Worm (Caenorhabditis elegans) whole organism, L1 larva: ENCODE measurements around the gene C07A9.13.
A peak's percentile ranks its signal among the peaks of the same experiment; 100 is the strongest.
"Not testable (repeated sequence)": the region's sequence is repeated elsewhere in the genome, so short reads cannot be mapped to it uniquely, and the experiment has no call there.

Experiments
- Y116A8C.19 ChIP-seq: sonication (generic microtip); optimal IDR thresholded peaks from 2 replicates; lab custom pipeline; 2016; ENCODE audit warnings: missing compliant biosample characterization, missing genetic modification characterization, borderline replicate concordance
- ama-1 ChIP-seq: fragments of 150-350 bp; optimal IDR thresholded peaks from 2 replicates; lab custom pipeline; 2014
- ceh-8 ChIP-seq: fragments of 200-800 bp; sonication (Bioruptor generic); optimal IDR thresholded peaks from 2 replicates; lab custom pipeline; 2018; ENCODE audit warnings: mild to moderate bottlenecking, missing genetic modification characterization, moderate library complexity, missing compliant biosample characterization
- ces-1 ChIP-seq: fragments of 150-350 bp; optimal IDR thresholded peaks from 2 replicates; lab custom pipeline; 2014; ENCODE audit warnings: missing biosample characterization, missing genetic modification reagents, missing genetic modification characterization
- dpl-1 ChIP-seq, 3 experiments: fragments of 150-350 bp in 2 of 3; sonication (generic microtip) in 1 of 3; optimal IDR thresholded peaks; 2 replicates each; lab custom pipeline; 2014 to 2017; ENCODE audit warnings: missing biosample characterization in 3 of 3, missing genetic modification characterization in 3 of 3, missing genetic modification reagents in 3 of 3
- dsc-1 ChIP-seq: sonication (generic microtip); optimal IDR thresholded peaks from 2 replicates; lab custom pipeline; 2016; ENCODE audit warnings: mild to moderate bottlenecking, missing genetic modification characterization, missing compliant biosample characterization
- efl-1 ChIP-seq, 4 experiments: fragments of 150-350 bp; optimal IDR thresholded peaks in 3 of 4; peaks in 1 of 4; 1 replicate in 1 of 4; 2 replicates in 3 of 4; lab custom pipeline; 2014; ENCODE audit warnings: missing biosample characterization in 2 of 4, missing genetic modification characterization in 2 of 4, missing genetic modification reagents in 2 of 4
- elt-2 ChIP-seq: sonication (generic microtip); optimal IDR thresholded peaks from 2 replicates; lab custom pipeline; 2016; ENCODE audit warnings: missing genetic modification characterization, mild to moderate bottlenecking, inconsistent platforms, missing compliant biosample characterization, missing genetic modification reagents
- fkh-8 ChIP-seq: sonication (generic microtip); optimal IDR thresholded peaks from 2 replicates; lab custom pipeline; 2016; ENCODE audit warnings: mild to moderate bottlenecking, missing genetic modification characterization, missing compliant biosample characterization
- fos-1 ChIP-seq: fragments of 150-350 bp; optimal IDR thresholded peaks from 2 replicates; lab custom pipeline; 2014; ENCODE audit warnings: missing biosample characterization, missing genetic modification characterization
- hlh-17 ChIP-seq: fragments of 200-800 bp; sonication (Bioruptor generic); optimal IDR thresholded peaks from 2 replicates; lab custom pipeline; 2018; ENCODE audit warnings: missing genetic modification characterization, mild to moderate bottlenecking, missing compliant biosample characterization, moderate library complexity, borderline replicate concordance
- hlh-4 ChIP-seq: sonication (generic microtip); optimal IDR thresholded peaks from 2 replicates; lab custom pipeline; 2016; ENCODE audit warnings: mild to moderate bottlenecking, missing genetic modification characterization, missing compliant biosample characterization
- lin-14 ChIP-seq: fragments of 200-800 bp; sonication (Bioruptor generic); optimal IDR thresholded peaks from 2 replicates; lab custom pipeline; 2018; ENCODE audit warnings: mild to moderate bottlenecking, missing genetic modification characterization, moderate library complexity, missing compliant biosample characterization
- lin-15B ChIP-seq: fragments of 150-350 bp; sonication (generic microtip); optimal IDR thresholded peaks from 3 replicates; lab custom pipeline; 2014; ENCODE audit warnings: missing biosample characterization, missing genetic modification characterization
- lin-35 ChIP-seq, 2 experiments: fragments of 150-350 bp; optimal IDR thresholded peaks; 2 replicates each; lab custom pipeline; 2014; ENCODE audit warnings: missing biosample characterization in 2 of 2, missing genetic modification characterization in 2 of 2, missing genetic modification reagents in 2 of 2
- lir-3 ChIP-seq: sonication (generic microtip); optimal IDR thresholded peaks from 2 replicates; lab custom pipeline; 2016; ENCODE audit warnings: mild to moderate bottlenecking, missing genetic modification characterization, moderate library complexity, missing compliant biosample characterization; ENCODE audit not compliant: poor library complexity
- lsy-2 ChIP-seq, 2 experiments: fragments of 150-350 bp; optimal IDR thresholded peaks; 2 replicates each; lab custom pipeline; 2014; ENCODE audit warnings: missing biosample characterization in 2 of 2, missing genetic modification characterization in 2 of 2
- mab-9 ChIP-seq: fragments of 200-800 bp; sonication (Bioruptor generic); IDR thresholded peaks from 2 replicates; pipeline ENCODE4 v1.3.6; 2022; ENCODE audit warnings: missing genetic modification reagents, missing genetic modification characterization, missing compliant biosample characterization
- mdl-1 ChIP-seq, 2 experiments: fragments of 150-350 bp; optimal IDR thresholded peaks; 2 replicates each; lab custom pipeline; 2014 to 2017; ENCODE audit warnings: missing biosample characterization in 2 of 2, missing genetic modification characterization in 2 of 2, inconsistent platforms in 1 of 2
- nhr-20 ChIP-seq: sonication (generic microtip); optimal IDR thresholded peaks from 2 replicates; lab custom pipeline; 2016; ENCODE audit warnings: mild to moderate bottlenecking, missing genetic modification characterization, missing compliant biosample characterization
- nhr-237 ChIP-seq: fragments of 150-350 bp; optimal IDR thresholded peaks from 2 replicates; lab custom pipeline; 2014; ENCODE audit warnings: missing biosample characterization, missing genetic modification characterization
- nhr-71 ChIP-seq: sonication (generic microtip); optimal IDR thresholded peaks from 2 replicates; lab custom pipeline; 2016; ENCODE audit warnings: mild to moderate bottlenecking, missing genetic modification characterization, moderate library complexity, missing compliant biosample characterization
- nhr-76 ChIP-seq: sonication (generic microtip); optimal IDR thresholded peaks from 2 replicates; lab custom pipeline; 2017; ENCODE audit warnings: missing biosample characterization, missing genetic modification characterization
- nhr-77 ChIP-seq: fragments of 150-350 bp; optimal IDR thresholded peaks from 2 replicates; lab custom pipeline; 2014; ENCODE audit warnings: missing biosample characterization, missing genetic modification characterization
- nhr-84 ChIP-seq: sonication (generic microtip); optimal IDR thresholded peaks from 2 replicates; lab custom pipeline; 2017; ENCODE audit warnings: missing biosample characterization, missing genetic modification characterization
- pqm-1 ChIP-seq: sonication (generic microtip); optimal IDR thresholded peaks from 3 replicates; lab custom pipeline; 2017; ENCODE audit warnings: missing biosample characterization, missing genetic modification characterization
- snpc-4 ChIP-seq: fragments of 150-350 bp; optimal IDR thresholded peaks from 2 replicates; lab custom pipeline; 2014; ENCODE audit warnings: missing biosample characterization, missing genetic modification characterization
- sox-4 ChIP-seq: sonication (generic microtip); optimal IDR thresholded peaks from 2 replicates; lab custom pipeline; 2016; ENCODE audit warnings: missing genetic modification characterization, missing compliant biosample characterization
- tlp-1 ChIP-seq: fragments of 150-350 bp; optimal IDR thresholded peaks from 2 replicates; lab custom pipeline; 2014; ENCODE audit warnings: missing biosample characterization, missing genetic modification characterization
- unc-130 ChIP-seq: fragments of 150-350 bp; optimal IDR thresholded peaks from 2 replicates; lab custom pipeline; 2017; ENCODE audit warnings: missing biosample characterization, missing genetic modification characterization, inconsistent platforms
- xbp-1 ChIP-seq: sonication (generic microtip); optimal IDR thresholded peaks from 2 replicates; lab custom pipeline; 2016; ENCODE audit warnings: missing genetic modification characterization, missing compliant biosample characterization
- zag-1 ChIP-seq: fragments of 150-350 bp; optimal IDR thresholded peaks from 2 replicates; lab custom pipeline; 2014; ENCODE audit warnings: missing biosample characterization, missing genetic modification characterization

The C07A9.13 gene

ce11 chrIII:9681206-9681605, at the start of gene C07A9.13:
Gene C07A9.13 (minus strand): TSS chrIII:9681306.
- not testable (repeated sequence) for TF ChIP-seq xbp-1 (tag; lab: Kevin White, UChicago); sox-4; nhr-237

- TF ChIP-seq nhr-237 (no peak), dsc-1 (tag; lab: Kevin White, UChicago) (peak; percentile 53), efl-1 (optimal IDR thresholded peaks at IDR 0.05; lab: Kevin White, UChicago) (no peak), efl-1 (GFP tag; optimal IDR thresholded peaks at IDR 0.05 in 1 of 2; lab: Kevin White, UChicago) (peak in 1 of 2 experiments; percentile 42)
Observed at ce11 chrIII:9730407-9730806, 49.3 kb upstream of the C07A9.13 start.

ce11 chrIII:9727439-9727838, 46.3 kb upstream of the C07A9.13 start, which contains the start of gene C07A9.12:
Gene C07A9.12 (minus strand): TSS chrIII:9727539.
- no peak for TF ChIP-seq zag-1 (tag; lab: Kevin White, UChicago)
- TF ChIP-seq dsc-1 (tag; lab: Kevin White, UChicago): peak; percentile 3

- TF ChIP-seq hlh-4 (no peak), lin-14 (GFP tag; lab: Kevin White, UChicago) (no peak), nhr-71 (no peak), ceh-8 (GFP tag; lab: Kevin White, UChicago) (no peak), hlh-17 (GFP tag; lab: Kevin White, UChicago) (no peak), fkh-8 (tag; lab: Kevin White, UChicago) (no peak), nhr-76 (tag; lab: Kevin White, UChicago) (no peak), lir-3 (tag; lab: Kevin White, UChicago) (no peak), mdl-1 (tag; optimal IDR thresholded peaks at IDR 0.05; lab: Kevin White, UChicago) (no peak), nhr-77 (tag; lab: Kevin White, UChicago) (no peak), Y116A8C.19 (tag; lab: Kevin White, UChicago) (no peak), ama-1 (lab: Kevin White, UChicago) (no peak), lin-15B (tag; lab: Kevin White, UChicago) (no peak), nhr-84 (tag; lab: Kevin White, UChicago) (no peak)
Observed at ce11 chrIII:9725114-9725513, 44.0 kb upstream of the C07A9.13 start, which contains the start of gene clec-162. Gene clec-162 (minus strand): TSS chrIII:9725214.

ce11 chrIII:9721991-9722390, 40.9 kb upstream of the C07A9.13 start:
- TF ChIP-seq nhr-71 (peak; percentile 8), tlp-1 (tag; lab: Kevin White, UChicago) (peak; percentile 59), nhr-20 (tag; lab: Kevin White, UChicago) (peak; percentile 5), lir-3 (tag; lab: Kevin White, UChicago) (no peak), fos-1 (tag; lab: Kevin White, UChicago) (no peak), pqm-1 (peak; percentile 44), lin-35 (GFP tag; optimal IDR thresholded peaks at IDR 0.05; lab: Kevin White, UChicago) (peak in 1 of 2 experiments; percentile 26), elt-2 (peak; percentile 91)

- TF ChIP-seq dpl-1 (GFP tag; optimal IDR thresholded peaks at IDR 0.05; lab: Kevin White, UChicago): no peak
- TF ChIP-seq tlp-1 (tag; lab: Kevin White, UChicago): no peak
- TF ChIP-seq fos-1 (tag; lab: Kevin White, UChicago): no peak
- no peak for TF ChIP-seq ces-1
- no peak for TF ChIP-seq lsy-2 (tag; optimal IDR thresholded peaks at IDR 0.05; lab: Kevin White, UChicago)
- no peak for TF ChIP-seq snpc-4 (tag; lab: Kevin White, UChicago)
- no peak for TF ChIP-seq unc-130 (tag; lab: Kevin White, UChicago)
- TF ChIP-seq mab-9 (GFP tag; lab: Robert Waterston, UW): no peak
- TF ChIP-seq elt-2: peak; percentile 39
Observed at ce11 chrIII:9720191-9720590, 39.1 kb upstream of the C07A9.13 start, which contains the start of gene ncx-7. Gene ncx-7 (minus strand): TSS chrIII:9720291.
